Worm (Caenorhabditis elegans): Measurements from ENCODE around the gene mam-5.

mam-5 gene

ce11 chrV:9958231-9958630, 5.7 kb downstream of the mam-5 start, which contains the start of gene anmt-3:
anmt-3 (minus strand) TSS chrV:9958331.
- TF ChIP-seq nhr-10 (tag; optimal IDR thresholded peaks at IDR 0.05): no peak
- no peak for TF ChIP-seq pha-4 (GFP tag; IDR thresholded peaks at IDR 0.05)
- TF ChIP-seq pha-4 (tag; optimal IDR thresholded peaks at IDR 0.05): no peak
- TF ChIP-seq mdt-29 (GFP tag; IDR thresholded peaks at IDR 0.05): no peak
- TF ChIP-seq hlh-30 (tag; optimal IDR thresholded peaks at IDR 0.05; ENCODE audit: insufficient read depth): no peak
- no peak for TF ChIP-seq zag-1 (tag; optimal IDR thresholded peaks at IDR 0.05)
- no peak for TF ChIP-seq ztf-11 (tag; optimal IDR thresholded peaks at IDR 0.05)
- no peak for TF ChIP-seq lin-39 (tag; optimal IDR thresholded peaks at IDR 0.05)

- TF ChIP-seq ctbp-1 (GFP tag; IDR thresholded peaks at IDR 0.05) (no peak), nhr-25 (tag; optimal IDR thresholded peaks at IDR 0.05; ENCODE audit: borderline replicate concordance, insufficient read depth) (no peak), aly-2 (tag; optimal IDR thresholded peaks at IDR 0.05) (no peak), D1046.2 (GFP tag; IDR thresholded peaks at IDR 0.05) (no peak), hlh-11 (tag; optimal IDR thresholded peaks at IDR 0.05) (peak; percentile 58), zag-1 (tag; optimal IDR thresholded peaks at IDR 0.05) (no peak), daf-16 (GFP tag; optimal IDR thresholded peaks at IDR 0.05) (peak in 1 of 2 experiments; percentile 83), daf-16 (tag; optimal IDR thresholded peaks at IDR 0.05) (no peak), aha-1 (tag) (peak; percentile 21), unc-62 (GFP tag; optimal IDR thresholded peaks at IDR 0.05 in 1 of 2) (peak in 1 of 2 experiments; percentile 76), unc-62 (tag; optimal IDR thresholded peaks at IDR 0.05) (no peak), nhr-11 (tag; optimal IDR thresholded peaks at IDR 0.05) (peak; percentile 56), madf-9 (GFP tag; conservative IDR thresholded peaks at IDR 0.05) (no peak)
Observed at ce11 chrV:9958654-9959053, 6.2 kb downstream of the mam-5 start.

- TF ChIP-seq lin-13 (GFP tag; optimal IDR thresholded peaks at IDR 0.05): no peak
- no peak for TF ChIP-seq nhr-42 (GFP tag; IDR thresholded peaks at IDR 0.05)
- no peak for TF ChIP-seq F26F4.8 (GFP tag; conservative IDR thresholded peaks at IDR 0.05)
- no peak for TF ChIP-seq lin-29 (GFP tag; IDR thresholded peaks at IDR 0.05)
- TF ChIP-seq daf-19 (GFP tag; conservative IDR thresholded peaks at IDR 0.05): no peak
- TF ChIP-seq lir-3 (tag; optimal IDR thresholded peaks at IDR 0.05): no peak
- TF ChIP-seq R02D3.7 (tag; optimal IDR thresholded peaks at IDR 0.05): no peak
Observed at ce11 chrV:9960376-9960775, 7.9 kb downstream of the mam-5 start, which contains the start of gene T07C12.10. T07C12.10 (minus strand) TSS chrV:9960476.

- TF ChIP-seq duxl-1 (tag; optimal IDR thresholded peaks at IDR 0.05; ENCODE audit: poor library complexity): no peak
- TF ChIP-seq sdz-12 (GFP tag; optimal IDR thresholded peaks at IDR 0.05): no peak
- no peak for TF ChIP-seq jun-1 (tag; optimal IDR thresholded peaks at IDR 0.05)
- no peak for TF ChIP-seq aly-2 (tag; optimal IDR thresholded peaks at IDR 0.05)
- no peak for TF ChIP-seq lin-13 (GFP tag; optimal IDR thresholded peaks at IDR 0.05)
- TF ChIP-seq dmd-8 (GFP tag; IDR thresholded peaks at IDR 0.05): no peak
- TF ChIP-seq zag-1 (tag; optimal IDR thresholded peaks at IDR 0.05): no peak
- TF ChIP-seq egl-27 (tag; optimal IDR thresholded peaks at IDR 0.05): no peak
- no peak for TF ChIP-seq pqm-1 (tag; optimal IDR thresholded peaks at IDR 0.05)
- TF ChIP-seq madf-9 (GFP tag; conservative IDR thresholded peaks at IDR 0.05): no peak
- TF ChIP-seq ceh-82 (tag; optimal IDR thresholded peaks at IDR 0.05): no peak
- no peak for TF ChIP-seq unc-39 (tag; optimal IDR thresholded peaks at IDR 0.05)
- TF ChIP-seq T20F7.1 (GFP tag; optimal IDR thresholded peaks at IDR 0.05): no peak
- TF ChIP-seq snpc-4 (tag; optimal IDR thresholded peaks at IDR 0.05): no peak
- no peak for TF ChIP-seq ama-1 (optimal IDR thresholded peaks at IDR 0.05)
- TF ChIP-seq skn-1 (tag; optimal IDR thresholded peaks at IDR 0.05): no peak
- TF ChIP-seq fkh-10 (GFP tag; optimal IDR thresholded peaks at IDR 0.05): no peak
- TF ChIP-seq lim-7 (GFP tag; IDR thresholded peaks at IDR 0.05): no peak
- TF ChIP-seq nhr-11 (tag; optimal IDR thresholded peaks at IDR 0.05): no peak
Observed at ce11 chrV:9962394-9962793, 9.9 kb downstream of the mam-5 start, which contains the start of gene madf-4. madf-4 (minus strand) TSS chrV:9962494.
